Fruit fly (Drosophila melanogaster): ENCODE results near the gene Z600.

DNA sequence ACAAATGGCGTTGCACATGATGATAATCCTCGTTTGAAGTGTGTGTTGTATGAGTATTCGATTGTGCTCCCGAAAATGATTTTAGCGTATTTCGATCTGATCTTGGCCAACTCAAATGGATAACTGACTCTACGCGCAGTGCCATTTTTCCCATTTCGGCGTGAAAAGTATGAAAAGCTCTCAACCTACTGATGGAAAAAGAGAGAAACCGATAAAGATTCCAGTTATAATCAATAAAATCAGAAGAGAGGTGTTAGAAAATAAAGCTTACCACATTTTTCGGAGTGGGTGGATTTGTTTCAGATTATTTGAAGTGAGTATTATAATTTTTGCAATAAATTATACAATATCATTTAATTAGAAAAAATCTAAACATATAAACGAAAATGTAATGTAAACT lies 10.6 kb downstream of the Z600 start, which contains the start of gene mex1:
- no peak for TF ChIP-seq Sin3A (optimal IDR thresholded peaks at IDR 0.05)
- TF ChIP-seq Myc (optimal IDR thresholded peaks at IDR 0.05), result no peak
- no peak for TF ChIP-seq insv (optimal IDR thresholded peaks at IDR 0.05)

All from Kc167 (cell line).